Fruit fly (Drosophila melanogaster) whole organism, wandering third instar larva: ENCODE results near the gene Nufip.

Source experiments
- Hr83 ChIP-seq: fragments of 200-300 bp; sonication (Bioruptor generic); optimal IDR thresholded peaks from 2 replicates; lab custom pipeline; 2016; ENCODE audit warnings: missing biosample characterization, mild to moderate bottlenecking, missing genetic modification characterization, moderate library complexity; ENCODE audit not compliant: poor library complexity, severe bottlenecking
- Myc ChIP-seq: fragments of >200 bp; optimal IDR thresholded peaks from 2 replicates; lab custom pipeline; 2017
- ey ChIP-seq: fragments of 200-800 bp; sonication (Bioruptor generic); optimal IDR thresholded peaks from 2 replicates; lab custom pipeline; 2016; ENCODE audit warnings: missing biosample characterization, missing genetic modification characterization
- h ChIP-seq: fragments of 200-800 bp; sonication (Bioruptor generic); optimal IDR thresholded peaks from 3 replicates; lab custom pipeline; 2016; ENCODE audit warnings: missing biosample characterization, mild to moderate bottlenecking, missing genetic modification characterization
- jim ChIP-seq: fragments of 175-275, 200-325 bp; sonication (Bioruptor generic); optimal IDR thresholded peaks from 2 replicates; lab custom pipeline; 2016; ENCODE audit warnings: missing biosample characterization, mild to moderate bottlenecking, missing genetic modification characterization
- lola ChIP-seq: fragments of >200 bp; optimal IDR thresholded peaks from 2 replicates; lab custom pipeline; 2017; ENCODE audit warnings: missing biosample characterization, missing genetic modification characterization
- psq ChIP-seq: fragments of 200-800 bp; sonication (Bioruptor generic); optimal IDR thresholded peaks from 3 replicates; lab custom pipeline; 2017; ENCODE audit warnings: missing biosample characterization, mild to moderate bottlenecking, missing genetic modification characterization, moderate library complexity
- rgr ChIP-seq: fragments of 200-800 bp; sonication (Bioruptor generic); optimal IDR thresholded peaks from 3 replicates; lab custom pipeline; 2016; ENCODE audit warnings: missing biosample characterization, mild to moderate bottlenecking, missing genetic modification characterization
- usp ChIP-seq: fragments of >200 bp; optimal IDR thresholded peaks from 2 replicates; lab custom pipeline; 2017; ENCODE audit warnings: missing biosample characterization, missing genetic modification characterization
- woc ChIP-seq: sonication (Bioruptor generic); optimal IDR thresholded peaks from 2 replicates; lab custom pipeline; 2016; ENCODE audit warnings: missing biosample characterization, mild to moderate bottlenecking, missing genetic modification characterization

- TF ChIP-seq h (GFP tag; lab: Kevin White, UChicago) (no peak), psq (GFP tag; lab: Kevin White, UChicago) (no peak), Myc (lab: Kevin White, UChicago) (no peak), Hr83 (GFP tag; lab: Kevin White, UChicago) (no peak), woc (GFP tag; lab: Kevin White, UChicago) (no peak), lola (GFP tag; lab: Kevin White, UChicago) (no peak), usp (no peak), ey (GFP tag; lab: Kevin White, UChicago) (no peak), jim (GFP tag; lab: Kevin White, UChicago) (no peak), rgr (GFP tag; lab: Kevin White, UChicago) (no peak)
These were observed 48.2 kb upstream of the Nufip start for dm6 chr3L:18796376-18796775.
